Fruit fly (Drosophila melanogaster) whole organism: ENCODE data around the gene Prp18.

Source experiments
- CG8478 ChIP-seq: fragments of >200 bp; optimal IDR thresholded peaks from 2 replicates; lab custom pipeline; 2018; ENCODE audit warnings: inconsistent platforms
- Dll ChIP-seq: fragments of >200 bp; optimal IDR thresholded peaks from 2 replicates; lab custom pipeline; 2017
- EcR ChIP-seq, 2 experiments: fragments of >200 bp; optimal IDR thresholded peaks; 2 replicates each; lab custom pipeline; 2017; ENCODE audit warnings: missing biosample characterization in 2 of 2, missing genetic modification characterization in 2 of 2, missing genetic modification reagents in 2 of 2
- pan ChIP-seq: fragments of >200 bp; optimal IDR thresholded peaks from 2 replicates; lab custom pipeline; 2017
- psq ChIP-seq: fragments of >200 bp; optimal IDR thresholded peaks from 2 replicates; lab custom pipeline; 2017
- usp ChIP-seq: fragments of >200 bp; optimal IDR thresholded peaks from 2 replicates; lab custom pipeline; 2017; ENCODE audit warnings: missing biosample characterization, missing genetic modification characterization, mixed read lengths

Prp18 gene

dm6 chr3R:19031210-19031609 lies at the start of gene Prp18, which contains the start of gene CG6013:
Gene Prp18 (minus strand): TSS chr3R:19031271.
Gene CG6013 (plus strand): TSS chr3R:19031503.
- TF ChIP-seq psq = no peak
- TF ChIP-seq Dll (lab: Kevin White, UChicago) = no peak
- no peak for TF ChIP-seq EcR (GFP tag; optimal IDR thresholded peaks at IDR 0.05; lab: Kevin White, UChicago)
- no peak for TF ChIP-seq CG8478 (lab: Kevin White, UChicago)
- TF ChIP-seq usp (GFP tag; lab: Kevin White, UChicago) = no peak
- TF ChIP-seq pan (lab: Kevin White, UChicago) = no peak

- TF ChIP-seq usp (GFP tag; lab: Kevin White, UChicago) (no peak), Dll (lab: Kevin White, UChicago) (no peak), pan (lab: Kevin White, UChicago) (no peak), psq (no peak), EcR (GFP tag; optimal IDR thresholded peaks at IDR 0.05; lab: Kevin White, UChicago) (no peak), CG8478 (lab: Kevin White, UChicago) (no peak)
Measured at dm6 chr3R:19079140-19079539, 48.1 kb upstream of the Prp18 start.

- TF ChIP-seq EcR (GFP tag; optimal IDR thresholded peaks at IDR 0.05; lab: Kevin White, UChicago) (no peak), usp (GFP tag; lab: Kevin White, UChicago) (no peak), psq (no peak), Dll (lab: Kevin White, UChicago) (no peak), pan (lab: Kevin White, UChicago) (no peak)
Measured at dm6 chr3R:19077856-19078255, 46.8 kb upstream of the Prp18 start.

- TF ChIP-seq Dll (lab: Kevin White, UChicago) (no peak), CG8478 (lab: Kevin White, UChicago) (no peak), EcR (GFP tag; optimal IDR thresholded peaks at IDR 0.05; lab: Kevin White, UChicago) (no peak), usp (GFP tag; lab: Kevin White, UChicago) (no peak), pan (lab: Kevin White, UChicago) (no peak), psq (no peak)
Measured at dm6 chr3R:19075135-19075534, 44.1 kb upstream of the Prp18 start.

- TF ChIP-seq Dll (lab: Kevin White, UChicago) (no peak), usp (GFP tag; lab: Kevin White, UChicago) (no peak), pan (lab: Kevin White, UChicago) (no peak), psq (no peak), CG8478 (lab: Kevin White, UChicago) (no peak), EcR (GFP tag; optimal IDR thresholded peaks at IDR 0.05; lab: Kevin White, UChicago) (no peak)
Measured at dm6 chr3R:19074207-19074606, 43.1 kb upstream of the Prp18 start.

- no peak for TF ChIP-seq usp (GFP tag; lab: Kevin White, UChicago)
- no peak for TF ChIP-seq EcR (GFP tag; optimal IDR thresholded peaks at IDR 0.05; lab: Kevin White, UChicago)
- no peak for TF ChIP-seq CG8478 (lab: Kevin White, UChicago)
- no peak for TF ChIP-seq Dll (lab: Kevin White, UChicago)
- TF ChIP-seq psq = no peak
- TF ChIP-seq pan (lab: Kevin White, UChicago) = no peak
Measured at dm6 chr3R:19073002-19073401, 41.9 kb upstream of the Prp18 start.

- TF ChIP-seq EcR (GFP tag; optimal IDR thresholded peaks at IDR 0.05; lab: Kevin White, UChicago) (peak in 1 of 2 experiments; percentile 17), psq (no peak)
Measured at dm6 chr3R:19071951-19072350, 40.9 kb upstream of the Prp18 start.

dm6 chr3R:19070222-19070949 lies 39.3 kb upstream of the Prp18 start:
- TF ChIP-seq EcR (GFP tag; optimal IDR thresholded peaks at IDR 0.05; lab: Kevin White, UChicago) = no peak

- TF ChIP-seq usp (GFP tag; lab: Kevin White, UChicago) (no peak), EcR (GFP tag; optimal IDR thresholded peaks at IDR 0.05; lab: Kevin White, UChicago) (no peak), psq (no peak), Dll (lab: Kevin White, UChicago) (no peak), pan (lab: Kevin White, UChicago) (no peak), CG8478 (lab: Kevin White, UChicago) (no peak)
Measured at dm6 chr3R:19069740-19070139, 38.7 kb upstream of the Prp18 start.

dm6 chr3R:19067876-19068406 lies 36.9 kb upstream of the Prp18 start:
- no peak for TF ChIP-seq Dll (lab: Kevin White, UChicago)
- TF ChIP-seq pan (lab: Kevin White, UChicago) = no peak
- TF ChIP-seq EcR (GFP tag; optimal IDR thresholded peaks at IDR 0.05; lab: Kevin White, UChicago) = no peak
- no peak for TF ChIP-seq psq

dm6 chr3R:19066965-19067614 lies 36.0 kb upstream of the Prp18 start:
- no peak for TF ChIP-seq Dll (lab: Kevin White, UChicago)
- no peak for TF ChIP-seq pan (lab: Kevin White, UChicago)
- no peak for TF ChIP-seq psq
- TF ChIP-seq usp (GFP tag; lab: Kevin White, UChicago) = no peak
- TF ChIP-seq EcR (GFP tag; optimal IDR thresholded peaks at IDR 0.05; lab: Kevin White, UChicago) = no peak
- no peak for TF ChIP-seq CG8478 (lab: Kevin White, UChicago)

dm6 chr3R:19065474-19065873 lies 34.4 kb upstream of the Prp18 start:
- TF ChIP-seq pan (lab: Kevin White, UChicago) = no peak
- no peak for TF ChIP-seq EcR (GFP tag; optimal IDR thresholded peaks at IDR 0.05; lab: Kevin White, UChicago)
- TF ChIP-seq usp (GFP tag; lab: Kevin White, UChicago) = no peak
- no peak for TF ChIP-seq CG8478 (lab: Kevin White, UChicago)
- no peak for TF ChIP-seq Dll (lab: Kevin White, UChicago)
- no peak for TF ChIP-seq psq
